Worm (Caenorhabditis elegans) whole organism, L2 larva: ENCODE measurements around the gene sfxn-1.1.

Experiments
- C34F6.9 ChIP-seq: fragments of 150-350 bp; optimal IDR thresholded peaks from 2 replicates; lab custom pipeline; 2014; ENCODE audit warnings: missing biosample characterization, missing genetic modification characterization
- F13H6.1 ChIP-seq: sonication (generic microtip); optimal IDR thresholded peaks from 2 replicates; lab custom pipeline; 2016; ENCODE audit warnings: missing genetic modification characterization, missing compliant biosample characterization
- R02D3.7 ChIP-seq: fragments of 150-350 bp; optimal IDR thresholded peaks from 2 replicates; lab custom pipeline; 2014; ENCODE audit warnings: missing biosample characterization, missing genetic modification characterization
- ZK546.5 ChIP-seq: sonication (generic microtip); optimal IDR thresholded peaks from 2 replicates; lab custom pipeline; 2017; ENCODE audit warnings: missing biosample characterization, missing genetic modification characterization
- alr-1 ChIP-seq: fragments of 150-350 bp; optimal IDR thresholded peaks from 2 replicates; lab custom pipeline; 2014; ENCODE audit warnings: missing biosample characterization, missing genetic modification characterization
- aly-2 ChIP-seq: fragments of 150-350 bp; optimal IDR thresholded peaks from 2 replicates; lab custom pipeline; 2014; ENCODE audit warnings: missing biosample characterization, missing genetic modification characterization
- ama-1 ChIP-seq: fragments of 150-350 bp; optimal IDR thresholded peaks from 2 replicates; lab custom pipeline; 2018; ENCODE audit warnings: inconsistent platforms
- crh-2 ChIP-seq: sonication (generic microtip); optimal IDR thresholded peaks from 2 replicates; lab custom pipeline; 2017; ENCODE audit warnings: missing biosample characterization, missing genetic modification characterization
- dmd-4 ChIP-seq: sonication (generic microtip); optimal IDR thresholded peaks from 2 replicates; lab custom pipeline; 2017; ENCODE audit warnings: missing biosample characterization, missing genetic modification characterization
- egl-27 ChIP-seq: sonication (generic microtip); optimal IDR thresholded peaks from 3 replicates; lab custom pipeline; 2017; ENCODE audit warnings: missing biosample characterization, missing genetic modification reagents, missing genetic modification characterization
- elt-1 ChIP-seq: fragments of 150-350 bp; optimal IDR thresholded peaks from 2 replicates; lab custom pipeline; 2014; ENCODE audit warnings: missing biosample characterization, missing genetic modification characterization
- fos-1 ChIP-seq: fragments of 150-350 bp; optimal IDR thresholded peaks from 2 replicates; lab custom pipeline; 2014; ENCODE audit warnings: missing biosample characterization, missing genetic modification characterization
- lin-13 ChIP-seq: fragments of 150-350 bp; optimal IDR thresholded peaks from 2 replicates; lab custom pipeline; 2014; ENCODE audit warnings: missing biosample characterization, missing genetic modification reagents, missing genetic modification characterization
- mab-5 ChIP-seq: fragments of 150-350 bp; optimal IDR thresholded peaks from 2 replicates; lab custom pipeline; 2014; ENCODE audit warnings: missing biosample characterization, missing genetic modification characterization
- nhr-11 ChIP-seq: fragments of 150-350 bp; optimal IDR thresholded peaks from 2 replicates; lab custom pipeline; 2014; ENCODE audit warnings: missing biosample characterization, missing genetic modification characterization
- nhr-12 ChIP-seq: fragments of 150-350 bp; optimal IDR thresholded peaks from 2 replicates; lab custom pipeline; 2014; ENCODE audit warnings: missing biosample characterization, missing genetic modification characterization
- nhr-129 ChIP-seq: fragments of 150-350 bp; optimal IDR thresholded peaks from 2 replicates; lab custom pipeline; 2014; ENCODE audit warnings: missing biosample characterization, missing genetic modification characterization
- nhr-21 ChIP-seq: fragments of 150-350 bp; optimal IDR thresholded peaks from 2 replicates; lab custom pipeline; 2014; ENCODE audit warnings: missing biosample characterization, missing genetic modification characterization
- nhr-237 ChIP-seq: fragments of 150-350 bp; optimal IDR thresholded peaks from 2 replicates; lab custom pipeline; 2014; ENCODE audit warnings: missing biosample characterization, missing genetic modification characterization
- nhr-25 ChIP-seq: fragments of 150-350 bp; sonication (generic microtip); optimal IDR thresholded peaks from 3 replicates; lab custom pipeline; 2014; ENCODE audit warnings: missing biosample characterization, missing genetic modification characterization
- peb-1 ChIP-seq: fragments of 150-350 bp; optimal IDR thresholded peaks from 2 replicates; lab custom pipeline; 2014; ENCODE audit warnings: missing biosample characterization, missing genetic modification characterization
- sem-4 ChIP-seq: fragments of 150-350 bp; optimal IDR thresholded peaks from 2 replicates; lab custom pipeline; 2014; ENCODE audit warnings: missing biosample characterization, missing genetic modification reagents, missing genetic modification characterization
- skn-1 ChIP-seq: sonication (generic microtip); optimal IDR thresholded peaks from 2 replicates; lab custom pipeline; 2017; ENCODE audit warnings: missing biosample characterization, missing genetic modification characterization
- sma-3 ChIP-seq: sonication (generic microtip); optimal IDR thresholded peaks from 2 replicates; lab custom pipeline; 2016; ENCODE audit warnings: missing genetic modification reagents, missing genetic modification characterization, missing compliant biosample characterization
- sma-9 ChIP-seq, 2 experiments: fragments of 150-350 bp in 1 of 2; sonication (generic microtip) in 1 of 2; optimal IDR thresholded peaks; 2 replicates each; lab custom pipeline; 2014 to 2016; ENCODE audit warnings: missing genetic modification characterization in 2 of 2, mild to moderate bottlenecking in 1 of 2, missing biosample characterization in 1 of 2, missing compliant biosample characterization in 1 of 2, missing genetic modification reagents in 1 of 2, moderate library complexity in 1 of 2
- snpc-4 ChIP-seq: fragments of 150-350 bp; optimal IDR thresholded peaks from 2 replicates; lab custom pipeline; 2014; ENCODE audit warnings: missing biosample characterization, missing genetic modification characterization
- unc-39 ChIP-seq: fragments of 150-350 bp; optimal IDR thresholded peaks from 2 replicates; lab custom pipeline; 2014; ENCODE audit warnings: missing biosample characterization, missing genetic modification characterization
- unc-62 ChIP-seq: fragments of 150-350 bp; optimal IDR thresholded peaks from 2 replicates; lab custom pipeline; 2014; ENCODE audit warnings: missing biosample characterization, missing genetic modification reagents, missing genetic modification characterization
- zag-1 ChIP-seq: fragments of 150-350 bp; optimal IDR thresholded peaks from 2 replicates; lab custom pipeline; 2014; ENCODE audit warnings: missing biosample characterization, missing genetic modification characterization
- ztf-1 ChIP-seq: fragments of 200-800 bp; sonication (Bioruptor generic); conservative IDR thresholded peaks from 2 replicates; pipeline ENCODE4 v1.3.6; 2022; ENCODE audit warnings: missing genetic modification characterization, missing compliant biosample characterization
- ztf-4 ChIP-seq: fragments of 150-350 bp; optimal IDR thresholded peaks from 2 replicates; lab custom pipeline; 2014; ENCODE audit warnings: missing biosample characterization, missing genetic modification characterization

sfxn-1.1 gene

ce11 chrII:9485081-9485730 is 33.5 kb downstream of the sfxn-1.1 start:
- TF ChIP-seq snpc-4 (tag; lab: Kevin White, UChicago): no peak
- TF ChIP-seq sem-4 (tag; lab: Kevin White, UChicago): no peak
- peak; percentile 6 for TF ChIP-seq sma-9 (GFP tag; optimal IDR thresholded peaks at IDR 0.05; lab: Kevin White, UChicago)
- no peak for TF ChIP-seq sma-9 (tag; optimal IDR thresholded peaks at IDR 0.05; lab: Kevin White, UChicago)
- no peak for TF ChIP-seq nhr-129 (tag; lab: Kevin White, UChicago)
- TF ChIP-seq zag-1 (tag; lab: Kevin White, UChicago): no peak
- TF ChIP-seq ztf-1 (GFP tag; lab: Robert Waterston, UW): no peak
- no peak for TF ChIP-seq nhr-237
- TF ChIP-seq peb-1: no peak
- TF ChIP-seq skn-1 (tag; lab: Kevin White, UChicago): no peak
- peak; percentile 7 for TF ChIP-seq fos-1
- no peak for TF ChIP-seq elt-1
- no peak for TF ChIP-seq nhr-25 (tag; lab: Kevin White, UChicago)
- TF ChIP-seq nhr-21: peak; percentile 37
- TF ChIP-seq nhr-12: no peak

ce11 chrII:9483342-9483741 is 35.3 kb downstream of the sfxn-1.1 start:
- TF ChIP-seq sma-9 (GFP tag; optimal IDR thresholded peaks at IDR 0.05; lab: Kevin White, UChicago) (peak; percentile 28), sma-9 (tag; optimal IDR thresholded peaks at IDR 0.05; lab: Kevin White, UChicago) (no peak), nhr-11 (tag; lab: Kevin White, UChicago) (no peak), fos-1 (peak; percentile 67), nhr-21 (no peak)

ce11 chrII:9482529-9482928 is 36.2 kb downstream of the sfxn-1.1 start:
- TF ChIP-seq C34F6.9: no peak
- TF ChIP-seq sem-4 (tag; lab: Kevin White, UChicago): no peak
- no peak for TF ChIP-seq dmd-4 (tag; lab: Kevin White, UChicago)
- no peak for TF ChIP-seq nhr-11 (tag; lab: Kevin White, UChicago)
- no peak for TF ChIP-seq nhr-21
- TF ChIP-seq mab-5: no peak
- no peak for TF ChIP-seq unc-39 (tag; lab: Kevin White, UChicago)
- TF ChIP-seq F13H6.1 (tag; lab: Kevin White, UChicago): no peak
- no peak for TF ChIP-seq fos-1

ce11 chrII:9481427-9481826 is 37.3 kb downstream of the sfxn-1.1 start:
- peak; percentile 27 for TF ChIP-seq nhr-129 (tag; lab: Kevin White, UChicago)
- TF ChIP-seq lin-13 (GFP tag; lab: Kevin White, UChicago): no peak
- peak; percentile 50 for TF ChIP-seq F13H6.1 (tag; lab: Kevin White, UChicago)
- TF ChIP-seq egl-27 (tag; lab: Kevin White, UChicago): no peak
- TF ChIP-seq sma-9 (GFP tag; optimal IDR thresholded peaks at IDR 0.05; lab: Kevin White, UChicago): peak; percentile 41
- TF ChIP-seq sma-9 (tag; optimal IDR thresholded peaks at IDR 0.05; lab: Kevin White, UChicago): no peak

ce11 chrII:9480006-9480405 is 38.7 kb downstream of the sfxn-1.1 start, which contains the start of gene T19H5.7:
T19H5.7 (minus strand) TSS chrII:9480106.
- TF ChIP-seq nhr-129 (tag; lab: Kevin White, UChicago) (no peak), ztf-4 (no peak), elt-1 (no peak), aly-2 (tag; lab: Kevin White, UChicago) (no peak), egl-27 (tag; lab: Kevin White, UChicago) (no peak), mab-5 (no peak), ZK546.5 (no peak), ama-1 (lab: Kevin White, UChicago) (no peak), sem-4 (tag; lab: Kevin White, UChicago) (no peak)

ce11 chrII:9477567-9477966 is 41.1 kb downstream of the sfxn-1.1 start, which contains the start of gene chil-27:
chil-27 (plus strand) TSS chrII:9477867.
- TF ChIP-seq alr-1 (tag; lab: Kevin White, UChicago) (no peak), egl-27 (tag; lab: Kevin White, UChicago) (no peak), sma-3 (GFP tag; lab: Kevin White, UChicago) (no peak), peb-1 (no peak), unc-62 (no peak), R02D3.7 (tag; lab: Kevin White, UChicago) (no peak), F13H6.1 (tag; lab: Kevin White, UChicago) (no peak), ztf-1 (GFP tag; lab: Robert Waterston, UW) (no peak), aly-2 (tag; lab: Kevin White, UChicago) (no peak), crh-2 (no peak)
